Fruit fly (Drosophila melanogaster) whole organism, prepupa: ENCODE data around the gene shep.

Experiments used
- CG10631 ChIP-seq: fragments of 200-800 bp; sonication (Bioruptor generic); optimal IDR thresholded peaks from 2 replicates; lab custom pipeline; 2016; ENCODE audit warnings: missing biosample characterization, missing genetic modification characterization
- CG10669 ChIP-seq: fragments of 200-800 bp; sonication (Bioruptor generic); optimal IDR thresholded peaks from 3 replicates; lab custom pipeline; 2018; ENCODE audit warnings: missing biosample characterization, mild to moderate bottlenecking, missing genetic modification characterization, moderate library complexity
- CG11762 ChIP-seq: fragments of 200-800 bp; sonication (Bioruptor generic); optimal IDR thresholded peaks from 3 replicates; lab custom pipeline; 2016; ENCODE audit warnings: missing biosample characterization, missing genetic modification characterization; ENCODE audit not compliant: insufficient read depth
- CG11902 ChIP-seq: fragments of 200-800 bp; sonication (Bioruptor generic); optimal IDR thresholded peaks from 3 replicates; lab custom pipeline; 2016; ENCODE audit warnings: missing biosample characterization, missing genetic modification characterization
- CG15336 ChIP-seq: fragments of 200-800 bp; sonication (Bioruptor generic); IDR thresholded peaks from 2 replicates; pipeline ENCODE4 v1.3.6; 2022; ENCODE audit warnings: missing biosample characterization, missing genetic modification characterization
- CG3032 ChIP-seq: fragments of 200-800 bp; optimal IDR thresholded peaks from 2 replicates; lab custom pipeline; 2019; ENCODE audit warnings: missing biosample characterization, mild to moderate bottlenecking, missing genetic modification characterization, moderate library complexity
- CG31627 ChIP-seq: fragments of 200-800 bp; sonication (Bioruptor generic); optimal IDR thresholded peaks from 3 replicates; lab custom pipeline; 2016; ENCODE audit warnings: missing biosample characterization, missing genetic modification characterization
- CG32006 ChIP-seq: fragments of 200-800 bp; sonication (Bioruptor generic); optimal IDR thresholded peaks from 3 replicates; lab custom pipeline; 2017; ENCODE audit warnings: missing biosample characterization, mild to moderate bottlenecking, missing genetic modification characterization
- CG34406 ChIP-seq: fragments of 200-800 bp; sonication (Bioruptor generic); optimal IDR thresholded peaks from 3 replicates; lab custom pipeline; 2016; ENCODE audit warnings: missing biosample characterization, missing genetic modification characterization
- CG3919 ChIP-seq: fragments of 200-800 bp; sonication (Bioruptor generic); optimal IDR thresholded peaks from 3 replicates; lab custom pipeline; 2016; ENCODE audit warnings: missing biosample characterization, missing genetic modification characterization
- CG4318 ChIP-seq: fragments of 200-800 bp; sonication (Bioruptor generic); optimal IDR thresholded peaks from 3 replicates; lab custom pipeline; 2017; ENCODE audit warnings: missing biosample characterization, mild to moderate bottlenecking, missing genetic modification characterization
- CG6163 ChIP-seq: fragments of 200-800 bp; sonication (Bioruptor generic); IDR thresholded peaks from 3 replicates; pipeline ENCODE4 v1.3.6; 2022; ENCODE audit warnings: missing biosample characterization, missing genetic modification characterization
- CG6792 ChIP-seq: fragments of 200-800 bp; sonication (Bioruptor generic); optimal IDR thresholded peaks from 3 replicates; lab custom pipeline; 2016; ENCODE audit warnings: missing biosample characterization, missing genetic modification characterization
- CG8119 ChIP-seq: fragments of 200-800 bp; sonication (Bioruptor generic); IDR thresholded peaks from 3 replicates; pipeline ENCODE4 v1.3.6; 2022; ENCODE audit warnings: missing biosample characterization, missing genetic modification characterization
- CG8319 ChIP-seq: fragments of 200-800 bp; sonication (Bioruptor generic); optimal IDR thresholded peaks from 3 replicates; lab custom pipeline; 2016; ENCODE audit warnings: missing biosample characterization, missing genetic modification characterization
- CG8632 ChIP-seq: fragments of 200-800 bp; sonication (Bioruptor generic); optimal IDR thresholded peaks from 3 replicates; lab custom pipeline; 2016; ENCODE audit warnings: missing biosample characterization, missing genetic modification characterization
- Eip75B ChIP-seq: fragments of 200-800 bp; sonication (Bioruptor generic); optimal IDR thresholded peaks from 3 replicates; lab custom pipeline; 2016; ENCODE audit warnings: missing biosample characterization, missing genetic modification characterization
- Eip78C ChIP-seq: fragments of 200-800 bp; sonication (Bioruptor generic); peaks from one replicate; lab custom pipeline; 2016; ENCODE audit warnings: missing biosample characterization, missing genetic modification characterization
- Eip93F ChIP-seq: fragments of 200-800 bp; sonication (Bioruptor generic); optimal IDR thresholded peaks from 2 replicates; lab custom pipeline; 2016; ENCODE audit warnings: missing biosample characterization, mild to moderate bottlenecking, missing genetic modification characterization
- Ets21C ChIP-seq: fragments of 200-800 bp; sonication (Bioruptor generic); optimal IDR thresholded peaks from 3 replicates; lab custom pipeline; 2016; ENCODE audit warnings: missing biosample characterization, missing genetic modification characterization
- Ets96B ChIP-seq: fragments of 200-800 bp; optimal IDR thresholded peaks from 2 replicates; lab custom pipeline; 2019; ENCODE audit warnings: missing biosample characterization, mild to moderate bottlenecking, missing genetic modification characterization, moderate library complexity
- Hr38 ChIP-seq: sonication (Bioruptor generic); optimal IDR thresholded peaks from 2 replicates; lab custom pipeline; 2016; ENCODE audit warnings: missing biosample characterization, missing genetic modification characterization
- Hr39 ChIP-seq: fragments of 200-800 bp; sonication (Bioruptor generic); optimal IDR thresholded peaks from 2 replicates; lab custom pipeline; 2016; ENCODE audit warnings: missing biosample characterization, missing genetic modification characterization
- Hr4 ChIP-seq: fragments of 200-800 bp; sonication (Bioruptor generic); optimal IDR thresholded peaks from 3 replicates; lab custom pipeline; 2016; ENCODE audit warnings: missing biosample characterization, missing genetic modification characterization
- Lpt ChIP-seq: fragments of 200-800 bp; sonication (Bioruptor generic); optimal IDR thresholded peaks from 3 replicates; lab custom pipeline; 2016; ENCODE audit warnings: missing biosample characterization, missing genetic modification characterization
- Met ChIP-seq: fragments of 200-800 bp; sonication (Bioruptor generic); optimal IDR thresholded peaks from 3 replicates; lab custom pipeline; 2016; ENCODE audit warnings: missing biosample characterization, missing genetic modification characterization
- OdsH ChIP-seq: fragments of 200-800 bp; sonication (Bioruptor generic); optimal IDR thresholded peaks from 3 replicates; lab custom pipeline; 2016; ENCODE audit warnings: missing biosample characterization, missing genetic modification characterization
- Smox ChIP-seq: fragments of 200-800 bp; sonication (Bioruptor generic); optimal IDR thresholded peaks from 3 replicates; lab custom pipeline; 2016; ENCODE audit warnings: missing biosample characterization, missing genetic modification characterization
- Sox102F ChIP-seq: fragments of 200-800 bp; sonication (Bioruptor generic); optimal IDR thresholded peaks from 2 replicates; lab custom pipeline; 2016; ENCODE audit warnings: missing biosample characterization, mild to moderate bottlenecking, missing genetic modification characterization
- Sox14 ChIP-seq: fragments of 200-800 bp; sonication (Bioruptor generic); optimal IDR thresholded peaks from 3 replicates; lab custom pipeline; 2016; ENCODE audit warnings: missing biosample characterization, missing genetic modification characterization
- Sox15 ChIP-seq: fragments of 200-800 bp; sonication (Bioruptor generic); optimal IDR thresholded peaks from 3 replicates; lab custom pipeline; 2016; ENCODE audit warnings: missing biosample characterization, missing genetic modification characterization
- achi ChIP-seq: fragments of 200-800 bp; sonication (Bioruptor generic); optimal IDR thresholded peaks from 3 replicates; lab custom pipeline; 2016; ENCODE audit warnings: missing biosample characterization, missing genetic modification characterization
- acj6 ChIP-seq: fragments of 200-800 bp; sonication (Bioruptor generic); optimal IDR thresholded peaks from 3 replicates; lab custom pipeline; 2016; ENCODE audit warnings: missing biosample characterization, missing genetic modification characterization
- cyc ChIP-seq: fragments of 200-800 bp; sonication (Bioruptor generic); optimal IDR thresholded peaks from 3 replicates; lab custom pipeline; 2016; ENCODE audit warnings: missing biosample characterization, missing genetic modification characterization
- dac ChIP-seq: fragments of 200-800 bp; sonication (Bioruptor generic); optimal IDR thresholded peaks from 2 replicates; lab custom pipeline; 2017; ENCODE audit warnings: missing biosample characterization, mild to moderate bottlenecking, missing genetic modification characterization
- eg ChIP-seq: fragments of 200-800 bp; sonication (Bioruptor generic); IDR thresholded peaks from 3 replicates; pipeline ENCODE4 v1.3.6; 2022; ENCODE audit warnings: missing biosample characterization, missing genetic modification characterization
- esn ChIP-seq: fragments of 200-800 bp; sonication (Bioruptor generic); optimal IDR thresholded peaks from 2 replicates; lab custom pipeline; 2016; ENCODE audit warnings: missing biosample characterization, mild to moderate bottlenecking, missing genetic modification characterization, moderate library complexity
- fkh ChIP-seq: fragments of 200-800 bp; sonication (Bioruptor generic); optimal IDR thresholded peaks from 3 replicates; lab custom pipeline; 2017; ENCODE audit warnings: missing biosample characterization, mild to moderate bottlenecking, missing genetic modification characterization, moderate library complexity
- net ChIP-seq: fragments of 200-800 bp; sonication (Bioruptor generic); optimal IDR thresholded peaks from 3 replicates; lab custom pipeline; 2016; ENCODE audit warnings: missing biosample characterization, missing genetic modification characterization
- pdm3 ChIP-seq: fragments of 200-800 bp; sonication (Bioruptor generic); optimal IDR thresholded peaks from 3 replicates; lab custom pipeline; 2016; ENCODE audit warnings: missing biosample characterization, missing genetic modification characterization
- spab ChIP-seq: fragments of 200-800 bp; sonication (Bioruptor generic); optimal IDR thresholded peaks from 2 replicates; lab custom pipeline; 2017; ENCODE audit warnings: missing biosample characterization, mild to moderate bottlenecking, missing genetic modification characterization, missing genetic modification reagents
- ss ChIP-seq, 2 experiments: fragments of 200-800 bp; sonication (Bioruptor generic); optimal IDR thresholded peaks; 2 replicates in 1 of 2; 3 replicates in 1 of 2; lab custom pipeline; 2017 to 2018; ENCODE audit warnings: mild to moderate bottlenecking in 2 of 2, missing biosample characterization in 2 of 2, missing genetic modification characterization in 2 of 2, moderate library complexity in 1 of 2
- svp ChIP-seq: fragments of 200-800 bp; sonication (Bioruptor generic); peaks from one replicate; lab custom pipeline; 2016; ENCODE audit warnings: missing biosample characterization, missing genetic modification characterization
- topi ChIP-seq: fragments of 200-800 bp; sonication (Bioruptor generic); optimal IDR thresholded peaks from 3 replicates; lab custom pipeline; 2016; ENCODE audit warnings: missing biosample characterization, missing genetic modification characterization
- vri ChIP-seq: fragments of 200-800 bp; sonication (Bioruptor generic); optimal IDR thresholded peaks from 3 replicates; lab custom pipeline; 2016; ENCODE audit warnings: missing biosample characterization, mild to moderate bottlenecking, missing genetic modification characterization

Gene shep

dm6 chr3L:5182994-5183566, 94.7 kb downstream of the shep start:
- TF ChIP-seq Eip78C = peak; percentile 73
- peak; percentile 25 for TF ChIP-seq Ets21C (GFP tag; lab: Kevin White, UChicago)
- no peak for TF ChIP-seq CG10631 (GFP tag; lab: Kevin White, UChicago)
- TF ChIP-seq cyc = peak; percentile 33
- TF ChIP-seq CG8319 = peak; percentile 14
- TF ChIP-seq ss (GFP tag; optimal IDR thresholded peaks at IDR 0.05; lab: Kevin White, UChicago) = no peak
- peak; percentile 34 for TF ChIP-seq CG32006
- no peak for TF ChIP-seq CG3032
- peak; percentile 19 for TF ChIP-seq CG6792
- TF ChIP-seq Sox14 (GFP tag; lab: Kevin White, UChicago) = peak; percentile 27
- peak; percentile 2 for TF ChIP-seq CG11902 (GFP tag; lab: Kevin White, UChicago)
- peak; percentile 78 for TF ChIP-seq svp
- TF ChIP-seq Smox = peak; percentile 55
- peak; percentile 73 for TF ChIP-seq Met (GFP tag; lab: Kevin White, UChicago)
- TF ChIP-seq Hr39 = peak; percentile 59
- peak; percentile 40 for TF ChIP-seq Sox102F
- TF ChIP-seq dac (GFP tag; lab: Kevin White, UChicago) = no peak
- TF ChIP-seq CG11762 = peak; percentile 26
- TF ChIP-seq Hr4 (GFP tag; lab: Kevin White, UChicago) = peak; percentile 10
- TF ChIP-seq eg (GFP tag; lab: Robert Waterston, UW) = 0 out of 3 replicates have a peak, but pooled peaks have one; percentile 9
- peak; percentile 20 for TF ChIP-seq achi (GFP tag; lab: Kevin White, UChicago)
- peak; percentile 54 for TF ChIP-seq pdm3 (GFP tag; lab: Kevin White, UChicago)
- TF ChIP-seq CG4318 (GFP tag; lab: Kevin White, UChicago) = no peak
- peak; percentile 66 for TF ChIP-seq acj6 (GFP tag; lab: Kevin White, UChicago)
- TF ChIP-seq net = no peak
- peak; percentile 55 for TF ChIP-seq esn
- TF ChIP-seq Hr38 (GFP tag; lab: Kevin White, UChicago) = no peak
- peak; percentile 52 for TF ChIP-seq CG31627 (GFP tag; lab: Kevin White, UChicago)
- TF ChIP-seq CG6163 (GFP tag; lab: Robert Waterston, UW) = peak; percentile 67
- TF ChIP-seq Eip93F = no peak
- TF ChIP-seq spab = no peak
- TF ChIP-seq CG34406 (GFP tag; lab: Kevin White, UChicago) = peak; percentile 54
- TF ChIP-seq CG8632 (GFP tag; lab: Kevin White, UChicago) = peak; percentile 31
- TF ChIP-seq CG15336 (GFP tag; lab: Robert Waterston, UW) = peak; percentile 43; the same call in 1 of the 2 replicates
- TF ChIP-seq Lpt (GFP tag; lab: Kevin White, UChicago) = no peak
- TF ChIP-seq topi = peak; percentile 62
- peak; percentile 49 for TF ChIP-seq CG3919 (GFP tag; lab: Kevin White, UChicago)
- peak; percentile 59 for TF ChIP-seq OdsH (GFP tag; lab: Kevin White, UChicago)
- no peak for TF ChIP-seq Eip75B (GFP tag; lab: Kevin White, UChicago)
- TF ChIP-seq vri (GFP tag; lab: Kevin White, UChicago) = peak; percentile 35
- peak; percentile 25 for TF ChIP-seq CG10669
- TF ChIP-seq fkh (GFP tag; lab: Kevin White, UChicago) = no peak
- TF ChIP-seq CG8119 = 0 out of 3 replicates have a peak, but pooled peaks have one; percentile 25
- peak; percentile 29 for TF ChIP-seq Sox15 (GFP tag; lab: Kevin White, UChicago)
- TF ChIP-seq Ets96B (tag; lab: Kevin White, UChicago) = peak; percentile 33
